Fruit fly (Drosophila melanogaster) whole organism, wandering third instar larva: ENCODE measurements around the gene CG45067.
A peak's percentile ranks its signal among the peaks of the same experiment; 100 is the strongest.

Source experiments
- Abd-B ChIP-seq: fragments of >200 bp; optimal IDR thresholded peaks from 2 replicates; lab custom pipeline; 2017; ENCODE audit warnings: missing biosample characterization, missing genetic modification characterization
- CG32264 ChIP-seq: fragments of 200-800 bp; sonication (Bioruptor generic); optimal IDR thresholded peaks from 2 replicates; lab custom pipeline; 2016; ENCODE audit warnings: missing biosample characterization, missing genetic modification characterization
- CG9705 ChIP-seq: fragments of 200-800 bp; sonication (Bioruptor generic); optimal IDR thresholded peaks from 2 replicates; lab custom pipeline; 2018; ENCODE audit warnings: missing biosample characterization, mild to moderate bottlenecking, missing genetic modification characterization
- CrebA ChIP-seq: fragments of 200-800 bp; sonication (Bioruptor generic); optimal IDR thresholded peaks from 2 replicates; lab custom pipeline; 2016; ENCODE audit warnings: missing biosample characterization, mild to moderate bottlenecking, missing genetic modification characterization, borderline replicate concordance
- Dfd ChIP-seq: fragments of >200 bp; optimal IDR thresholded peaks from 2 replicates; lab custom pipeline; 2017; ENCODE audit warnings: missing biosample characterization, missing genetic modification characterization
- Dif ChIP-seq: fragments of 200-275, 200-300 bp; sonication (Bioruptor generic); optimal IDR thresholded peaks from 2 replicates; lab custom pipeline; 2018; ENCODE audit warnings: missing biosample characterization, missing genetic modification characterization; ENCODE audit not compliant: partially characterized antibody
- GATAd ChIP-seq: sonication (Bioruptor generic); optimal IDR thresholded peaks from 2 replicates; lab custom pipeline; 2016; ENCODE audit warnings: missing biosample characterization, missing genetic modification characterization
- HLH106 ChIP-seq: fragments of 200-800 bp; optimal IDR thresholded peaks from 3 replicates; lab custom pipeline; 2019; ENCODE audit warnings: missing biosample characterization, mild to moderate bottlenecking, missing genetic modification characterization, moderate library complexity
- Hnf4 ChIP-seq: fragments of 200-800 bp; sonication (Bioruptor generic); optimal IDR thresholded peaks from 2 replicates; lab custom pipeline; 2016; ENCODE audit warnings: missing biosample characterization, mild to moderate bottlenecking, missing genetic modification characterization
- Hr78 ChIP-seq: fragments of >200 bp; optimal IDR thresholded peaks from 2 replicates; lab custom pipeline; 2017; ENCODE audit warnings: missing biosample characterization, missing genetic modification characterization
- Hr83 ChIP-seq: fragments of 200-300 bp; sonication (Bioruptor generic); optimal IDR thresholded peaks from 2 replicates; lab custom pipeline; 2016; ENCODE audit warnings: missing biosample characterization, mild to moderate bottlenecking, missing genetic modification characterization, moderate library complexity; ENCODE audit not compliant: poor library complexity, severe bottlenecking
- Jra ChIP-seq: sonication (Bioruptor generic); optimal IDR thresholded peaks from 2 replicates; lab custom pipeline; 2016; ENCODE audit warnings: missing biosample characterization, missing genetic modification characterization
- Mio ChIP-seq: sonication (Bioruptor generic); optimal IDR thresholded peaks from 2 replicates; lab custom pipeline; 2016; ENCODE audit warnings: missing biosample characterization, missing genetic modification characterization
- Myc ChIP-seq: fragments of >200 bp; optimal IDR thresholded peaks from 2 replicates; lab custom pipeline; 2017
- N ChIP-seq: fragments of >200 bp; optimal IDR thresholded peaks from 2 replicates; lab custom pipeline; 2018; ENCODE audit warnings: missing biosample characterization, missing external identifiers, missing genetic modification characterization
- OdsH ChIP-seq: fragments of 200-800 bp; sonication (Bioruptor generic); optimal IDR thresholded peaks from 2 replicates; lab custom pipeline; 2016; ENCODE audit warnings: missing biosample characterization, mild to moderate bottlenecking, missing genetic modification characterization
- Rel ChIP-seq, 2 experiments: fragments of 200-800 bp; sonication (Bioruptor generic) in 1 of 2; optimal IDR thresholded peaks; 2 replicates in 1 of 2; 3 replicates in 1 of 2; lab custom pipeline; 2016 to 2019; ENCODE audit warnings: mild to moderate bottlenecking in 2 of 2, missing biosample characterization in 2 of 2, missing genetic modification characterization in 2 of 2, moderate library complexity in 1 of 2
- Sp1 ChIP-seq: fragments of 200-800 bp; sonication (Bioruptor generic); optimal IDR thresholded peaks from 3 replicates; lab custom pipeline; 2019; ENCODE audit warnings: missing biosample characterization, mild to moderate bottlenecking, missing genetic modification characterization, moderate library complexity
- Vsx2 ChIP-seq: fragments of 200-300, 225-300 bp; sonication (Bioruptor generic); optimal IDR thresholded peaks from 2 replicates; lab custom pipeline; 2018; ENCODE audit warnings: missing biosample characterization, missing genetic modification characterization; ENCODE audit not compliant: partially characterized antibody
- br ChIP-seq: fragments of 200-800 bp; sonication (Bioruptor generic); optimal IDR thresholded peaks from 2 replicates; lab custom pipeline; 2016; ENCODE audit warnings: missing biosample characterization, missing genetic modification characterization
- brk ChIP-seq: fragments of 200-800 bp; sonication (Bioruptor generic); optimal IDR thresholded peaks from 2 replicates; lab custom pipeline; 2016; ENCODE audit warnings: missing biosample characterization, mild to moderate bottlenecking, missing genetic modification characterization
- dl ChIP-seq, 2 experiments: fragments of 175-275, 200-275 bp in 1 of 2; fragments of 200-275 bp in 1 of 2; sonication (Bioruptor generic); optimal IDR thresholded peaks; lab custom pipeline; 2018; ENCODE audit warnings: mild to moderate bottlenecking in 2 of 2, missing biosample characterization in 2 of 2, missing genetic modification characterization in 2 of 2, moderate library complexity in 2 of 2; ENCODE audit not compliant: partially characterized antibody in 2 of 2, insufficient read depth in 1 of 2
- dmrt93B ChIP-seq: fragments of 200-800 bp; sonication (Bioruptor generic); optimal IDR thresholded peaks from 2 replicates; lab custom pipeline; 2018; ENCODE audit warnings: missing biosample characterization, mild to moderate bottlenecking, missing genetic modification characterization
- dsf ChIP-seq: sonication (Bioruptor generic); optimal IDR thresholded peaks from 2 replicates; lab custom pipeline; 2016; ENCODE audit warnings: missing biosample characterization, missing genetic modification characterization, borderline replicate concordance
- ey ChIP-seq: fragments of 200-800 bp; sonication (Bioruptor generic); optimal IDR thresholded peaks from 2 replicates; lab custom pipeline; 2016; ENCODE audit warnings: missing biosample characterization, missing genetic modification characterization
- foxo ChIP-seq, 2 experiments: fragments of 200-800 bp; sonication (Bioruptor generic); optimal IDR thresholded peaks; 2 replicates in 1 of 2; 3 replicates in 1 of 2; lab custom pipeline; 2016 to 2017; ENCODE audit warnings: missing biosample characterization in 2 of 2, missing genetic modification characterization in 2 of 2
- fru ChIP-seq: fragments of 200-800 bp; sonication (Bioruptor generic); optimal IDR thresholded peaks from 3 replicates; lab custom pipeline; 2016; ENCODE audit warnings: missing biosample characterization, mild to moderate bottlenecking, missing genetic modification characterization
- h ChIP-seq: fragments of 200-800 bp; sonication (Bioruptor generic); optimal IDR thresholded peaks from 3 replicates; lab custom pipeline; 2016; ENCODE audit warnings: missing biosample characterization, mild to moderate bottlenecking, missing genetic modification characterization
- jim ChIP-seq: fragments of 175-275, 200-325 bp; sonication (Bioruptor generic); optimal IDR thresholded peaks from 2 replicates; lab custom pipeline; 2016; ENCODE audit warnings: missing biosample characterization, mild to moderate bottlenecking, missing genetic modification characterization
- lola ChIP-seq: fragments of >200 bp; optimal IDR thresholded peaks from 2 replicates; lab custom pipeline; 2017; ENCODE audit warnings: missing biosample characterization, missing genetic modification characterization
- pan ChIP-seq: fragments of >200 bp; optimal IDR thresholded peaks from 2 replicates; lab custom pipeline; 2017
- rgr ChIP-seq: fragments of 200-800 bp; sonication (Bioruptor generic); optimal IDR thresholded peaks from 3 replicates; lab custom pipeline; 2016; ENCODE audit warnings: missing biosample characterization, mild to moderate bottlenecking, missing genetic modification characterization
- sage ChIP-seq: fragments of 200-800 bp; sonication (Bioruptor generic); optimal IDR thresholded peaks from 2 replicates; lab custom pipeline; 2016; ENCODE audit warnings: missing biosample characterization, mild to moderate bottlenecking, missing genetic modification characterization
- sv ChIP-seq: fragments of 200-800 bp; sonication (Bioruptor generic); optimal IDR thresholded peaks from 3 replicates; lab custom pipeline; 2016; ENCODE audit warnings: missing biosample characterization, missing genetic modification characterization
- tai ChIP-seq: sonication (Bioruptor generic); optimal IDR thresholded peaks from 2 replicates; lab custom pipeline; 2016; ENCODE audit warnings: missing biosample characterization, missing genetic modification characterization
- usp ChIP-seq: fragments of >200 bp; optimal IDR thresholded peaks from 2 replicates; lab custom pipeline; 2017; ENCODE audit warnings: missing biosample characterization, missing genetic modification characterization
- woc ChIP-seq: sonication (Bioruptor generic); optimal IDR thresholded peaks from 2 replicates; lab custom pipeline; 2016; ENCODE audit warnings: missing biosample characterization, mild to moderate bottlenecking, missing genetic modification characterization

CG45067 gene

DNA sequence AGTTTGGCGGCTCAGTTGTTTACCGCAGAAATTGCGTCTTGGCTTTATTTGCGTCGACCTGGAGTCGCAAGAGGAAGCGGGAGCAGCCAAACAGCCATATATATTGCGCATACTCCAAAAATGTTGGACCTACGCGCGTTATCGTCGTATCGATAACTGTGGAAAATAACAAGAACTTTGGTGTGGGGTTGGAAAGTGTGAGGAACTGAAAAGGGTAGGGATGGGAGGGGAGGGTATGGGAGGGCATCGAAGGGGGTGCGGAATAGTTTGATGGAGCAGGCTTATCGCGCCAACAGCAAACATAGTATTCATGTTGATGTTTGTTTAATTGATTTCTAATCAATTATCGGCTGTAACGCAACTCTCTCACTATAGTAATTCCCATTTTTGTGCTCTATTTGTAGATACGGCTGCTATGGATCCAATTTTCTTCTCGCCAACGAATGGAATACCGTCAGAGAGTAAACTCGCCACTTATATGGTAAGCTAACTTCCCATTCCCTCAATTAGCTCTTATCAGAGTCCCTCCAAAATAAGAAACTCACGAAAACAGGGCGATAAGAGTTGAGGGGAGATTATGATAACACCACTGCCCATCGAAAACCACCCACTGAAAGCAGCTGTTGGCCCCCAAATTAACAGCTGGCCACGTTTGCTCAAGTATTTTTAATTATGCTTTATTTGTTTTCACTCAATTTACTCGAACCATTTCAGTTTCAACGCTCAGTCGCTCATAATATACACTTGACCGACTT lies 30.8 kb downstream of the CG45067 start:
- TF ChIP-seq Dfd (GFP tag; lab: Kevin White, UChicago) (no peak), Myc (no peak), Dif (GFP tag; lab: Kevin White, UChicago) (no peak), rgr (GFP tag; lab: Kevin White, UChicago) (peak; percentile 27), CG32264 (no peak), sage (no peak), GATAd (GFP tag; lab: Kevin White, UChicago) (no peak), OdsH (GFP tag; lab: Kevin White, UChicago) (peak; percentile 38), dsf (GFP tag; lab: Kevin White, UChicago) (no peak), ey (GFP tag; lab: Kevin White, UChicago) (no peak), br (peak; percentile 18), woc (GFP tag; lab: Kevin White, UChicago) (no peak), brk (GFP tag; lab: Kevin White, UChicago) (no peak), Rel (GFP tag; optimal IDR thresholded peaks at IDR 0.05; lab: Kevin White, UChicago) (no peak), Rel (tag; optimal IDR thresholded peaks at IDR 0.05; lab: Kevin White, UChicago) (peak; percentile 79), Hr83 (peak; percentile 35), h (GFP tag; lab: Kevin White, UChicago) (peak; percentile 35), Vsx2 (no peak)

- TF ChIP-seq dsf (GFP tag; lab: Kevin White, UChicago), result no peak
- no peak for TF ChIP-seq Hr83
- no peak for TF ChIP-seq dmrt93B (GFP tag; lab: Kevin White, UChicago)
- no peak for TF ChIP-seq sv (GFP tag; lab: Kevin White, UChicago)
- peak; percentile 40 for TF ChIP-seq Rel (GFP tag; optimal IDR thresholded peaks at IDR 0.05; lab: Kevin White, UChicago)
- no peak for TF ChIP-seq Rel (tag; optimal IDR thresholded peaks at IDR 0.05; lab: Kevin White, UChicago)
- TF ChIP-seq CG9705 (GFP tag; lab: Kevin White, UChicago), result no peak
- peak; percentile 49 for TF ChIP-seq Vsx2
- no peak for TF ChIP-seq sage
- no peak for TF ChIP-seq br
- no peak for TF ChIP-seq Mio (GFP tag; lab: Kevin White, UChicago)
- no peak for TF ChIP-seq foxo (GFP tag; optimal IDR thresholded peaks at IDR 0.05; lab: Kevin White, UChicago)
These were observed 32.2 kb downstream of the CG45067 start for dm6 chr3L:3081966-3082516.

DNA sequence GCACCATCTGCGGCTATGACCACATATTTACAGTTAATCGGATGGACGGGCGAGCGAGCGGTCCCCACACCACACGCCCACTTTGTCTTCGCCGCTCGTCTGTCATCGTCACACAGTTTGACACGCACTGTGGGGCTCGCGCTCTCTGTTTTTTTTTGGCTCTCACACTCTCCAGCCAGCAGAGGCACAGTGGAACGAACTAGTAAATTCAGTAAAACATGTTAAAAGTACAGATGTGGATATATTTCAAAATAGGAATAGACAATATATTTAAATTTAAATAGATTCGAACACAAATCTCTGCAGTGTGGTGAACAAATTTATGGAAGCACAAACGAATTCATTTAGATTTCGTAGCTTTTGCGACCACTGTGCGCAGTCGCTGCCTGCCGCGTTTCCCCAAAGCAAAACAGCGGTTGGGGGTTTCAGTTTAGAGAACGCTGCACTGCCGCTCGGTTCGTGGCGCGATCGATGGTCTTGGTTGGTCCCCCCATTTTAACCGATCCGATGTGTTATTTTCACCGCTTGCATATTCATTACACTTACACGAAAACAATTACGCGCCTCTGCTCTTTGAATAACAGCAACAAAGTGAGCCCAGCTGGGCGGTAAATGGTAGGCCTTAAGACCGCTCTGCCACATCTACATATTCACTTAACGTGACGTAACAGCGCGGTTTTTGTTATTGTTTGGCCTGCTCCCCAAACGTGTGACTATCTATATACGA lies 33.0 kb downstream of the CG45067 start:
- peak; percentile 99 for TF ChIP-seq br
- peak; percentile 94 for TF ChIP-seq CG9705 (GFP tag; lab: Kevin White, UChicago)
- peak; percentile 99 for TF ChIP-seq fru
- TF ChIP-seq Hnf4 (GFP tag; lab: Kevin White, UChicago), result peak; percentile 98
- peak; percentile 87 for TF ChIP-seq Mio (GFP tag; lab: Kevin White, UChicago)
- TF ChIP-seq foxo (GFP tag; optimal IDR thresholded peaks at IDR 0.05; lab: Kevin White, UChicago), result peak; percentile 96 to 99
- TF ChIP-seq woc (GFP tag; lab: Kevin White, UChicago), result peak; percentile 98
- peak; percentile 96 for TF ChIP-seq dsf (GFP tag; lab: Kevin White, UChicago)
- no peak for TF ChIP-seq jim
- peak; percentile 97 for TF ChIP-seq Jra
- TF ChIP-seq Dif (GFP tag; lab: Kevin White, UChicago), result peak; percentile 84
- peak; percentile 59 to 76 for TF ChIP-seq dl (GFP tag; optimal IDR thresholded peaks at IDR 0.05; lab: Kevin White, UChicago; ENCODE audit: insufficient read depth in 1 of 2, partially characterized antibody in 2 of 2)
- no peak for TF ChIP-seq lola
- TF ChIP-seq CG32264, result peak; percentile 97
- peak; percentile 81 for TF ChIP-seq Hr83
- no peak for TF ChIP-seq usp
- peak; percentile 95 for TF ChIP-seq tai (GFP tag; lab: Kevin White, UChicago)
- peak; percentile 99 for TF ChIP-seq OdsH (GFP tag; lab: Kevin White, UChicago)
- TF ChIP-seq sv (GFP tag; lab: Kevin White, UChicago), result peak; percentile 99
- peak; percentile 99 for TF ChIP-seq sage
- TF ChIP-seq N (GFP tag; lab: Kevin White, UChicago), result no peak
- TF ChIP-seq Myc, result peak; percentile 55
- TF ChIP-seq rgr (GFP tag; lab: Kevin White, UChicago), result peak; percentile 99
- TF ChIP-seq Rel (GFP tag; optimal IDR thresholded peaks at IDR 0.05; lab: Kevin White, UChicago), result peak; percentile 98
- TF ChIP-seq Rel (tag; optimal IDR thresholded peaks at IDR 0.05; lab: Kevin White, UChicago), result peak; percentile 95
- peak; percentile 99 for TF ChIP-seq h (GFP tag; lab: Kevin White, UChicago)
- peak; percentile 98 for TF ChIP-seq Sp1 (GFP tag; lab: Kevin White, UChicago)
- TF ChIP-seq brk (GFP tag; lab: Kevin White, UChicago), result peak; percentile 98
- no peak for TF ChIP-seq Dfd (GFP tag; lab: Kevin White, UChicago)
- peak; percentile 97 for TF ChIP-seq CrebA (GFP tag; lab: Kevin White, UChicago)
- TF ChIP-seq pan (lab: Kevin White, UChicago), result no peak
- no peak for TF ChIP-seq Vsx2
- no peak for TF ChIP-seq Hr78
- TF ChIP-seq HLH106 (tag; lab: Kevin White, UChicago), result peak; percentile 97
- TF ChIP-seq GATAd (GFP tag; lab: Kevin White, UChicago), result peak; percentile 91
- TF ChIP-seq dmrt93B (GFP tag; lab: Kevin White, UChicago), result peak; percentile 91
- no peak for TF ChIP-seq Abd-B (GFP tag; lab: Kevin White, UChicago)
- TF ChIP-seq ey (GFP tag; lab: Kevin White, UChicago), result peak; percentile 99
